Fruit fly (Drosophila melanogaster) whole organism, embryonic: ENCODE measurements around the gene lok.

Experiments
- Bdp1 ChIP-seq: fragments of 200-800 bp; sonication (Bioruptor generic); optimal IDR thresholded peaks from 3 replicates; lab custom pipeline; 2016; ENCODE audit warnings: missing biosample characterization, missing genetic modification characterization
- CG10462 ChIP-seq: fragments of 200-800 bp; sonication (Bioruptor generic); optimal IDR thresholded peaks from 2 replicates; lab custom pipeline; 2016; ENCODE audit warnings: missing biosample characterization, missing genetic modification characterization
- CG10543 ChIP-seq: fragments of 200-800 bp; sonication (Bioruptor generic); optimal IDR thresholded peaks from 3 replicates; lab custom pipeline; 2017; ENCODE audit warnings: missing biosample characterization, mild to moderate bottlenecking, missing genetic modification characterization, moderate library complexity
- CG11456 ChIP-seq: fragments of 200-800 bp; sonication (Bioruptor generic); IDR thresholded peaks from 3 replicates; pipeline ENCODE4 v1.3.6; 2022; ENCODE audit warnings: missing biosample characterization, missing genetic modification characterization
- CG13296 ChIP-seq: fragments of 200-800 bp; sonication (Bioruptor generic); optimal IDR thresholded peaks from 3 replicates; lab custom pipeline; 2018; ENCODE audit warnings: missing biosample characterization, mild to moderate bottlenecking, missing genetic modification characterization
- CG14667 ChIP-seq: fragments of 200-800 bp; sonication (Bioruptor generic); IDR thresholded peaks from 2 replicates; pipeline ENCODE4 v1.3.6; 2022; ENCODE audit warnings: missing biosample characterization, missing genetic modification characterization
- CG14710 ChIP-seq: fragments of 200-800 bp; sonication (Bioruptor generic); optimal IDR thresholded peaks from 3 replicates; lab custom pipeline; 2019; ENCODE audit warnings: missing biosample characterization, mild to moderate bottlenecking, missing genetic modification characterization, moderate library complexity
- CG14860 ChIP-seq: fragments of 200-800 bp; sonication (Bioruptor generic); IDR thresholded peaks from 3 replicates; pipeline ENCODE4 v1.3.6; 2022; ENCODE audit warnings: missing biosample characterization, missing genetic modification characterization; ENCODE audit not compliant: partially characterized antibody
- CG15011 ChIP-seq: fragments of 200-800 bp; sonication (Bioruptor generic); optimal IDR thresholded peaks from 3 replicates; lab custom pipeline; 2018; ENCODE audit warnings: missing biosample characterization, mild to moderate bottlenecking, missing genetic modification characterization
- CG1602 ChIP-seq: fragments of 200-800 bp; sonication (Bioruptor generic); optimal IDR thresholded peaks from 3 replicates; lab custom pipeline; 2016; ENCODE audit warnings: missing biosample characterization, missing genetic modification characterization
- CG18011 ChIP-seq: fragments of 200-800 bp; sonication (Bioruptor generic); optimal IDR thresholded peaks from 2 replicates; lab custom pipeline; 2017; ENCODE audit warnings: missing biosample characterization, missing genetic modification characterization, mild to moderate bottlenecking, moderate library complexity, missing genotype
- CG2678 ChIP-seq: fragments of 200-800 bp; sonication (Bioruptor generic); optimal IDR thresholded peaks from 3 replicates; lab custom pipeline; 2019; ENCODE audit warnings: missing biosample characterization, mild to moderate bottlenecking, missing genetic modification characterization, moderate library complexity
- CG34376 ChIP-seq: fragments of 200-800 bp; sonication (Bioruptor generic); optimal IDR thresholded peaks from 2 replicates; lab custom pipeline; 2018; ENCODE audit warnings: missing biosample characterization, mild to moderate bottlenecking, missing genetic modification characterization
- CG34422 ChIP-seq: fragments of 200-800 bp; sonication (Bioruptor generic); IDR thresholded peaks from 3 replicates; pipeline ENCODE4 v1.3.6; 2022; ENCODE audit warnings: missing biosample characterization, missing genetic modification characterization
- CG4424 ChIP-seq: fragments of 200-800 bp; sonication (Bioruptor generic); optimal IDR thresholded peaks from 3 replicates; lab custom pipeline; 2016; ENCODE audit warnings: missing biosample characterization, missing genetic modification characterization
- CG7271 ChIP-seq: fragments of 200-800 bp; sonication (Bioruptor generic); optimal IDR thresholded peaks from 2 replicates; lab custom pipeline; 2018; ENCODE audit warnings: missing biosample characterization, mild to moderate bottlenecking, missing genetic modification characterization, moderate library complexity
- CG7372 ChIP-seq: fragments of 200-800 bp; sonication (Bioruptor generic); IDR thresholded peaks from 2 replicates; pipeline ENCODE4 v1.3.6; 2022; ENCODE audit warnings: missing biosample characterization, missing genetic modification characterization
- CG8765 ChIP-seq: fragments of 200-800 bp; sonication (Bioruptor generic); IDR thresholded peaks from 2 replicates; pipeline ENCODE4 v1.3.6; 2022; ENCODE audit warnings: missing biosample characterization, missing genetic modification characterization
- Deaf1 ChIP-seq: fragments of 200-800 bp; optimal IDR thresholded peaks from 3 replicates; lab custom pipeline; 2019; ENCODE audit warnings: missing biosample characterization, mild to moderate bottlenecking, missing genetic modification characterization, moderate library complexity
- Ets97D ChIP-seq: fragments of 200-800 bp; sonication (Bioruptor generic); optimal IDR thresholded peaks from 3 replicates; lab custom pipeline; 2016; ENCODE audit warnings: missing biosample characterization, missing genetic modification characterization
- Fer1 ChIP-seq: fragments of 200-800 bp; sonication (Bioruptor generic); optimal IDR thresholded peaks from 2 replicates; lab custom pipeline; 2017; ENCODE audit warnings: missing biosample characterization, mild to moderate bottlenecking, missing genetic modification characterization
- Gsc ChIP-seq: fragments of 200-800 bp; sonication (Bioruptor generic); IDR thresholded peaks from 2 replicates; pipeline ENCODE4 v1.3.6; 2022; ENCODE audit warnings: missing biosample characterization, missing genetic modification characterization
- H15 ChIP-seq: fragments of 200-800 bp; sonication (Bioruptor generic); IDR thresholded peaks from 3 replicates; pipeline ENCODE4 v1.3.6; 2022; ENCODE audit warnings: missing biosample characterization, missing genetic modification characterization
- Jarid2 ChIP-seq: fragments of 200-800 bp; sonication (Bioruptor generic); optimal IDR thresholded peaks from 3 replicates; lab custom pipeline; 2017; ENCODE audit warnings: mild to moderate bottlenecking, missing biosample characterization, missing genetic modification reagents, missing genetic modification characterization
- Oaz ChIP-seq: fragments of 200-800 bp; sonication (Bioruptor generic); IDR thresholded peaks from 2 replicates; pipeline ENCODE4 v1.3.6; 2022; ENCODE audit warnings: missing biosample characterization, missing genetic modification characterization
- Ptx1 ChIP-seq: fragments of 200-800 bp; sonication (Bioruptor generic); IDR thresholded peaks from 2 replicates; pipeline ENCODE4 v1.3.6; 2022; ENCODE audit warnings: missing biosample characterization, missing genetic modification characterization
- Ravus ChIP-seq: fragments of 200-800 bp; sonication (Bioruptor generic); IDR thresholded peaks from 2 replicates; pipeline ENCODE4 v1.3.6; 2022; ENCODE audit warnings: missing biosample characterization, missing genetic modification characterization
- Rx ChIP-seq: fragments of 200-800 bp; sonication (Bioruptor generic); IDR thresholded peaks from 2 replicates; pipeline ENCODE4 v1.3.6; 2022; ENCODE audit warnings: missing biosample characterization, missing genetic modification characterization
- Ssrp ChIP-seq: fragments of 200-800 bp; sonication (Bioruptor generic); optimal IDR thresholded peaks from 2 replicates; lab custom pipeline; 2018; ENCODE audit warnings: missing biosample characterization, mild to moderate bottlenecking, missing genetic modification characterization, moderate library complexity
- Tbp ChIP-seq: fragments of >200 bp; optimal IDR thresholded peaks from 2 replicates; lab custom pipeline; 2018; ENCODE audit warnings: missing biosample characterization, missing genetic modification characterization
- ato ChIP-seq: fragments of 200-800 bp; sonication (Bioruptor generic); IDR thresholded peaks from 2 replicates; pipeline ENCODE4 v1.3.6; 2022; ENCODE audit warnings: missing biosample characterization, missing genetic modification characterization; ENCODE audit not compliant: partially characterized antibody
- bowl ChIP-seq: fragments of 200-800 bp; sonication (Bioruptor generic); IDR thresholded peaks from 2 replicates; pipeline ENCODE4 v1.3.6; 2022; ENCODE audit warnings: missing biosample characterization, missing genetic modification characterization
- chn ChIP-seq: fragments of 200-800 bp; sonication (Bioruptor generic); optimal IDR thresholded peaks from 2 replicates; lab custom pipeline; 2016; ENCODE audit warnings: missing biosample characterization, missing genetic modification characterization
- croc ChIP-seq: fragments of 200-800 bp; sonication (Bioruptor generic); conservative IDR thresholded peaks from 3 replicates; pipeline ENCODE4 v1.3.6; 2022; ENCODE audit warnings: missing biosample characterization, missing genetic modification characterization
- dmrt99B ChIP-seq: fragments of 200-800 bp; sonication (Bioruptor generic); optimal IDR thresholded peaks from 2 replicates; lab custom pipeline; 2018; ENCODE audit warnings: missing biosample characterization, mild to moderate bottlenecking, missing genetic modification characterization, moderate library complexity
- dysf ChIP-seq: fragments of 200-800 bp; sonication (Bioruptor generic); IDR thresholded peaks from 3 replicates; pipeline ENCODE4 v1.3.6; 2022; ENCODE audit warnings: missing biosample characterization, missing genetic modification characterization
- fu2 ChIP-seq: fragments of 200-800 bp; sonication (Bioruptor generic); optimal IDR thresholded peaks from 2 replicates; lab custom pipeline; 2016; ENCODE audit warnings: missing biosample characterization, missing genetic modification characterization
- gcm2 ChIP-seq: fragments of 200-800 bp; sonication (Bioruptor generic); optimal IDR thresholded peaks from 2 replicates; lab custom pipeline; 2016; ENCODE audit warnings: missing biosample characterization, missing genetic modification characterization
- gfzf ChIP-seq: fragments of 200-800 bp; sonication (Bioruptor generic); optimal IDR thresholded peaks from 2 replicates; lab custom pipeline; 2016; ENCODE audit warnings: missing biosample characterization, mild to moderate bottlenecking, missing genetic modification characterization, moderate library complexity
- grn ChIP-seq: fragments of 200-800 bp; sonication (Bioruptor generic); optimal IDR thresholded peaks from 3 replicates; lab custom pipeline; 2017; ENCODE audit warnings: missing biosample characterization, missing genetic modification characterization
- gsb ChIP-seq: fragments of 200-800 bp; sonication (Bioruptor generic); IDR thresholded peaks from 2 replicates; pipeline ENCODE4 v1.3.6; 2022; ENCODE audit warnings: missing biosample characterization, missing genetic modification characterization
- knrl ChIP-seq: fragments of 200-800 bp; sonication (Bioruptor generic); IDR thresholded peaks from 3 replicates; pipeline ENCODE4 v1.3.6; 2022; ENCODE audit warnings: missing biosample characterization, missing genetic modification characterization; ENCODE audit not compliant: partially characterized antibody
- lbe ChIP-seq: fragments of 200-800 bp; sonication (Bioruptor generic); optimal IDR thresholded peaks from 2 replicates; lab custom pipeline; 2016; ENCODE audit warnings: missing biosample characterization, mild to moderate bottlenecking, missing genetic modification characterization
- nerfin-2 ChIP-seq: fragments of 200-800 bp; sonication (Bioruptor generic); IDR thresholded peaks from 2 replicates; pipeline ENCODE4 v1.3.6; 2022; ENCODE audit warnings: missing biosample characterization, missing genetic modification characterization; ENCODE audit not compliant: partially characterized antibody
- onecut ChIP-seq: fragments of 200-800 bp; sonication (Bioruptor generic); IDR thresholded peaks from 2 replicates; pipeline ENCODE4 v1.3.6; 2022; ENCODE audit warnings: missing biosample characterization, missing genetic modification characterization
- prd ChIP-seq, 3 experiments: fragments of >200 bp in 2 of 3; fragments of 200-800 bp in 1 of 3; sonication (Bioruptor generic) in 1 of 3; optimal IDR thresholded peaks in 2 of 3; IDR thresholded peaks in 1 of 3; 2 replicates in 2 of 3; 3 replicates in 1 of 3; pipeline versions ENCODE4 v1.3.6 to Lab custom; 2017 to 2022; ENCODE audit warnings: missing biosample characterization in 1 of 3, missing genetic modification characterization in 1 of 3
- sens ChIP-seq: fragments of 200-800 bp; sonication (Bioruptor generic); peaks from one replicate; lab custom pipeline; 2016; ENCODE audit warnings: missing biosample characterization, missing genetic modification characterization
- slp2 ChIP-seq: fragments of 200-800 bp; sonication (Bioruptor generic); optimal IDR thresholded peaks from 2 replicates; lab custom pipeline; 2016; ENCODE audit warnings: missing biosample characterization, missing genetic modification characterization
- vfl ChIP-seq: fragments of 200-800 bp; sonication (Bioruptor generic); optimal IDR thresholded peaks from 2 replicates; lab custom pipeline; 2016; ENCODE audit warnings: missing biosample characterization, missing genetic modification characterization
- zen ChIP-seq: fragments of 200-800 bp; sonication (Bioruptor generic); optimal IDR thresholded peaks from 3 replicates; lab custom pipeline; 2018; ENCODE audit warnings: missing biosample characterization, mild to moderate bottlenecking, missing genetic modification characterization, moderate library complexity

Gene lok

dm6 chr2L:20104526-20104925, 43.3 kb downstream of the lok start (continued):
- TF ChIP-seq CG7372 (GFP tag; lab: Robert Waterston, UW) (no peak), zen (tag; lab: Kevin White, UChicago) (peak; percentile 23), nerfin-2 (GFP tag; lab: Robert Waterston, UW) (no peak), dmrt99B (tag; lab: Kevin White, UChicago) (no peak), Ssrp (no peak), Jarid2 (peak; percentile 41), knrl (GFP tag; lab: Robert Waterston, UW) (peak; percentile 30; the same call in 1 of the 3 replicates), Rx (GFP tag; lab: Robert Waterston, UW) (0 out of 2 replicates have a peak, but pooled peaks have one; percentile 11), slp2 (GFP tag; lab: Kevin White, UChicago) (no peak), chn (GFP tag; lab: Kevin White, UChicago) (no peak), Ets97D (GFP tag; lab: Kevin White, UChicago) (no peak), Ptx1 (GFP tag; lab: Robert Waterston, UW) (no peak), gfzf (peak; percentile 61), dysf (GFP tag; lab: Robert Waterston, UW) (no peak), Bdp1 (GFP tag; lab: Kevin White, UChicago) (no peak), grn (GFP tag; lab: Kevin White, UChicago) (no peak), sens (GFP tag; lab: Kevin White, UChicago) (peak; percentile 62), CG15011 (GFP tag; lab: Kevin White, UChicago) (no peak), Ravus (GFP tag; lab: Robert Waterston, UW) (no peak), Fer1 (GFP tag; lab: Kevin White, UChicago) (no peak), CG11456 (no peak), CG2678 (no peak), Oaz (GFP tag; lab: Robert Waterston, UW) (no peak)

dm6 chr2L:20106595-20106994, 45.4 kb downstream of the lok start:
- 0 out of 3 replicates have a peak, but pooled peaks have one; percentile 9 for TF ChIP-seq CG34422 (GFP tag; lab: Robert Waterston, UW)
- TF ChIP-seq CG14710 (tag; lab: Kevin White, UChicago) = no peak
- TF ChIP-seq CG10462 = no peak
- no peak for TF ChIP-seq bowl
- no peak for TF ChIP-seq CG7271 (tag; lab: Kevin White, UChicago)
- TF ChIP-seq CG14667 (GFP tag; lab: Robert Waterston, UW) = 0 out of 2 replicates have a peak, but pooled peaks have one; percentile 18
- no peak for TF ChIP-seq CG10543 (GFP tag; lab: Kevin White, UChicago)
- no peak for TF ChIP-seq CG34376
- TF ChIP-seq Gsc (GFP tag; lab: Robert Waterston, UW) = no peak
- no peak for TF ChIP-seq CG8765 (GFP tag; lab: Robert Waterston, UW)
- TF ChIP-seq CG11456 = peak; percentile 65; the same call in 1 of the 3 replicates
- TF ChIP-seq prd (optimal IDR thresholded peaks at IDR 0.05; lab: Kevin White, UChicago) = no peak
- TF ChIP-seq prd (GFP tag; IDR thresholded peaks at IDR 0.05; lab: Robert Waterston, UW) = peak; percentile 40; the same call in 1 of the 3 replicates
- no peak for TF ChIP-seq lbe (GFP tag; lab: Kevin White, UChicago)
- TF ChIP-seq H15 (GFP tag; lab: Robert Waterston, UW) = no peak
- no peak for TF ChIP-seq fu2
- no peak for TF ChIP-seq onecut (GFP tag; lab: Robert Waterston, UW)
- no peak for TF ChIP-seq gcm2 (GFP tag; lab: Kevin White, UChicago)
- no peak for TF ChIP-seq CG1602 (GFP tag; lab: Kevin White, UChicago)
- no peak for TF ChIP-seq CG14860 (GFP tag; lab: Robert Waterston, UW)
- no peak for TF ChIP-seq gsb (GFP tag; lab: Robert Waterston, UW)
- no peak for TF ChIP-seq nerfin-2 (GFP tag; lab: Robert Waterston, UW)
- no peak for TF ChIP-seq CG4424 (GFP tag; lab: Kevin White, UChicago)
- TF ChIP-seq vfl (GFP tag; lab: Kevin White, UChicago) = no peak
- no peak for TF ChIP-seq croc (GFP tag; lab: Robert Waterston, UW)
- TF ChIP-seq CG18011 (GFP tag; lab: Kevin White, UChicago) = no peak
- TF ChIP-seq ato (GFP tag; lab: Robert Waterston, UW) = no peak
- TF ChIP-seq Deaf1 (tag; lab: Kevin White, UChicago) = no peak
- TF ChIP-seq Oaz (GFP tag; lab: Robert Waterston, UW) = no peak
- TF ChIP-seq Tbp (GFP tag; lab: Kevin White, UChicago) = no peak
- no peak for TF ChIP-seq Ptx1 (GFP tag; lab: Robert Waterston, UW)
- TF ChIP-seq CG13296 (GFP tag; lab: Kevin White, UChicago) = no peak
